Fruit fly (Drosophila melanogaster) whole organism, embryonic: ENCODE data around the gene Sirup.

ENCODE experiments used
- Bgb ChIP-seq: fragments of 200-800 bp; sonication (Bioruptor generic); IDR thresholded peaks from 2 replicates; pipeline ENCODE4 v1.3.6; 2022; ENCODE audit warnings: missing biosample characterization, missing genetic modification characterization; ENCODE audit not compliant: partially characterized antibody
- C15 ChIP-seq: fragments of 200-800 bp; sonication (Bioruptor generic); IDR thresholded peaks from 3 replicates; pipeline ENCODE4 v1.3.6; 2022; ENCODE audit warnings: missing biosample characterization, missing genetic modification characterization
- CG10274 ChIP-seq: fragments of 200-800 bp; sonication (Bioruptor generic); optimal IDR thresholded peaks from 3 replicates; lab custom pipeline; 2017; ENCODE audit warnings: missing biosample characterization, mild to moderate bottlenecking, missing genetic modification characterization
- CG12236 ChIP-seq: fragments of 200-800 bp; sonication (Bioruptor generic); optimal IDR thresholded peaks from 2 replicates; lab custom pipeline; 2016; ENCODE audit warnings: missing biosample characterization, missing genetic modification characterization
- CG13296 ChIP-seq: fragments of 200-800 bp; sonication (Bioruptor generic); optimal IDR thresholded peaks from 3 replicates; lab custom pipeline; 2018; ENCODE audit warnings: missing biosample characterization, mild to moderate bottlenecking, missing genetic modification characterization
- CG13775 ChIP-seq: fragments of 200-800 bp; sonication (Bioruptor generic); optimal IDR thresholded peaks from 3 replicates; lab custom pipeline; 2017; ENCODE audit warnings: missing biosample characterization, mild to moderate bottlenecking, missing genetic modification characterization
- CG14667 ChIP-seq: fragments of 200-800 bp; sonication (Bioruptor generic); IDR thresholded peaks from 2 replicates; pipeline ENCODE4 v1.3.6; 2022; ENCODE audit warnings: missing biosample characterization, missing genetic modification characterization
- CG15073 ChIP-seq: fragments of 200-800 bp; sonication (Bioruptor generic); optimal IDR thresholded peaks from 2 replicates; lab custom pipeline; 2016; ENCODE audit warnings: missing biosample characterization, missing genetic modification characterization
- CG16779 ChIP-seq: fragments of 200-800 bp; sonication (Bioruptor generic); IDR thresholded peaks from 2 replicates; pipeline ENCODE4 v1.3.6; 2022; ENCODE audit warnings: missing biosample characterization, missing genetic modification characterization
- CG17359 ChIP-seq: fragments of 200-800 bp; sonication (Bioruptor generic); optimal IDR thresholded peaks from 3 replicates; lab custom pipeline; 2018; ENCODE audit warnings: missing biosample characterization, mild to moderate bottlenecking, missing genetic modification characterization, moderate library complexity
- CG17361 ChIP-seq: fragments of 200-800 bp; sonication (Bioruptor generic); IDR thresholded peaks from 3 replicates; pipeline ENCODE4 v1.3.6; 2022; ENCODE audit warnings: missing biosample characterization, missing genetic modification characterization
- CG17802 ChIP-seq: fragments of 200-800 bp; sonication (Bioruptor generic); optimal IDR thresholded peaks from 2 replicates; lab custom pipeline; 2018; ENCODE audit warnings: missing biosample characterization, mild to moderate bottlenecking, missing genetic modification characterization, moderate library complexity
- CG2129 ChIP-seq: fragments of 200-800 bp; sonication (Bioruptor generic); IDR thresholded peaks from 2 replicates; pipeline ENCODE4 v1.3.6; 2022; ENCODE audit warnings: missing biosample characterization, missing genetic modification characterization; ENCODE audit not compliant: partially characterized antibody
- CG3281 ChIP-seq: fragments of 200-800 bp; sonication (Bioruptor generic); optimal IDR thresholded peaks from 3 replicates; lab custom pipeline; 2017; ENCODE audit warnings: missing biosample characterization, mild to moderate bottlenecking, missing genetic modification characterization
- CG3726 ChIP-seq: fragments of 200-800 bp; sonication (Bioruptor generic); IDR thresholded peaks from 3 replicates; pipeline ENCODE4, ENCODE4 v1.3.6; 2022; ENCODE audit warnings: missing biosample characterization, missing genetic modification characterization
- CG4282 ChIP-seq: fragments of 200-800 bp; sonication (Bioruptor generic); optimal IDR thresholded peaks from 2 replicates; lab custom pipeline; 2016; ENCODE audit warnings: missing biosample characterization, missing genetic modification characterization
- CG6791 ChIP-seq: fragments of 200-800 bp; sonication (Bioruptor generic); IDR thresholded peaks from 3 replicates; pipeline ENCODE4 v1.3.6; 2022; ENCODE audit warnings: missing biosample characterization, missing genetic modification characterization; ENCODE audit not compliant: partially characterized antibody
- CG7786 ChIP-seq: fragments of 200-800 bp; sonication (Bioruptor generic); optimal IDR thresholded peaks from 2 replicates; lab custom pipeline; 2016; ENCODE audit warnings: missing biosample characterization, missing genetic modification characterization
- CG7928 ChIP-seq: fragments of 200-800 bp; sonication (Bioruptor generic); optimal IDR thresholded peaks from 2 replicates; lab custom pipeline; 2017; ENCODE audit warnings: missing biosample characterization, mild to moderate bottlenecking, missing genetic modification characterization
- CG8089 ChIP-seq: fragments of 200-800 bp; sonication (Bioruptor generic); optimal IDR thresholded peaks from 3 replicates; lab custom pipeline; 2016; ENCODE audit warnings: missing biosample characterization, missing genetic modification characterization
- CG8924 ChIP-seq: fragments of 200-800 bp; optimal IDR thresholded peaks from 3 replicates; lab custom pipeline; 2019; ENCODE audit warnings: missing biosample characterization, mild to moderate bottlenecking, missing genetic modification characterization, moderate library complexity
- Camta ChIP-seq: fragments of 200-800 bp; sonication (Bioruptor generic); optimal IDR thresholded peaks from 2 replicates; lab custom pipeline; 2016; ENCODE audit warnings: missing biosample characterization, missing genetic modification characterization
- Dip3 ChIP-seq: fragments of 200-800 bp; sonication (Bioruptor generic); optimal IDR thresholded peaks from 3 replicates; lab custom pipeline; 2016; ENCODE audit warnings: missing biosample characterization, missing genetic modification characterization
- Eip74EF ChIP-seq, 2 experiments: fragments of 200-800 bp in 1 of 2; fragments of >200 bp in 1 of 2; sonication (Bioruptor generic) in 1 of 2; optimal IDR thresholded peaks; 2 replicates each; lab custom pipeline; 2017 to 2019; ENCODE audit warnings: missing biosample characterization in 2 of 2, missing genetic modification characterization in 2 of 2, mild to moderate bottlenecking in 1 of 2, moderate library complexity in 1 of 2
- Hr51 ChIP-seq, 2 experiments: fragments of 200-800 bp; sonication (Bioruptor generic); optimal IDR thresholded peaks; 2 replicates in 1 of 2; 3 replicates in 1 of 2; lab custom pipeline; 2016 to 2018; ENCODE audit warnings: missing biosample characterization in 2 of 2, missing genetic modification characterization in 2 of 2, mild to moderate bottlenecking in 1 of 2, moderate library complexity in 1 of 2
- Lim3 ChIP-seq: fragments of 200-800 bp; sonication (Bioruptor generic); IDR thresholded peaks from 2 replicates; pipeline ENCODE4 v1.3.6; 2022; ENCODE audit warnings: missing biosample characterization, missing genetic modification characterization
- Meics ChIP-seq: fragments of 200-800 bp; sonication (Bioruptor generic); optimal IDR thresholded peaks from 2 replicates; lab custom pipeline; 2017; ENCODE audit warnings: missing biosample characterization, mild to moderate bottlenecking, missing genetic modification characterization
- Mes4 ChIP-seq: fragments of 200-800 bp; sonication (Bioruptor generic); optimal IDR thresholded peaks from 2 replicates; lab custom pipeline; 2016; ENCODE audit warnings: missing biosample characterization, missing genetic modification characterization
- Mrtf ChIP-seq: fragments of 200-800 bp; sonication (Bioruptor generic); IDR thresholded peaks from 3 replicates; pipeline ENCODE4 v1.3.6; 2022; ENCODE audit warnings: missing biosample characterization, missing genetic modification characterization
- Xrp1 ChIP-seq: fragments of 200-800 bp; sonication (Bioruptor generic); IDR thresholded peaks from 2 replicates; pipeline ENCODE4 v1.3.6; 2022; ENCODE audit warnings: missing biosample characterization, missing genetic modification characterization
- ab ChIP-seq: fragments of 200-800 bp; sonication (Bioruptor generic); optimal IDR thresholded peaks from 2 replicates; lab custom pipeline; 2016; ENCODE audit warnings: missing biosample characterization, missing genetic modification characterization
- aop ChIP-seq: fragments of 200-800 bp; sonication (Bioruptor generic); IDR thresholded peaks from 2 replicates; pipeline ENCODE4 v1.3.6; 2022; ENCODE audit warnings: missing biosample characterization, missing genetic modification characterization
- ato ChIP-seq: fragments of 200-800 bp; sonication (Bioruptor generic); IDR thresholded peaks from 2 replicates; pipeline ENCODE4 v1.3.6; 2022; ENCODE audit warnings: missing biosample characterization, missing genetic modification characterization; ENCODE audit not compliant: partially characterized antibody
- dpn ChIP-seq, 2 experiments: fragments of 200-800 bp; sonication (Bioruptor generic); optimal IDR thresholded peaks; 3 replicates each; lab custom pipeline; 2016; ENCODE audit warnings: missing biosample characterization in 2 of 2, missing genetic modification characterization in 2 of 2
- dysf ChIP-seq: fragments of 200-800 bp; sonication (Bioruptor generic); IDR thresholded peaks from 3 replicates; pipeline ENCODE4 v1.3.6; 2022; ENCODE audit warnings: missing biosample characterization, missing genetic modification characterization
- gem ChIP-seq: fragments of 200-800 bp; sonication (Bioruptor generic); optimal IDR thresholded peaks from 2 replicates; lab custom pipeline; 2019; ENCODE audit warnings: missing biosample characterization, mild to moderate bottlenecking, missing genetic modification characterization, moderate library complexity
- gsb-n ChIP-seq: fragments of 200-800 bp; sonication (Bioruptor generic); optimal IDR thresholded peaks from 3 replicates; lab custom pipeline; 2018; ENCODE audit warnings: missing biosample characterization, mild to moderate bottlenecking, missing genetic modification characterization
- hth ChIP-seq: fragments of >200 bp; optimal IDR thresholded peaks from 2 replicates; lab custom pipeline; 2017; ENCODE audit warnings: inconsistent platforms
- klu ChIP-seq: fragments of 200-800 bp; sonication (Bioruptor generic); IDR thresholded peaks from 2 replicates; pipeline ENCODE4 v1.3.6; 2022; ENCODE audit warnings: missing biosample characterization, missing genetic modification characterization
- knrl ChIP-seq: fragments of 200-800 bp; sonication (Bioruptor generic); IDR thresholded peaks from 3 replicates; pipeline ENCODE4 v1.3.6; 2022; ENCODE audit warnings: missing biosample characterization, missing genetic modification characterization; ENCODE audit not compliant: partially characterized antibody
- lola ChIP-seq, 3 experiments: fragments of >200 bp in 2 of 3; fragments of 200-800 bp in 1 of 3; sonication (Bioruptor generic) in 1 of 3; optimal IDR thresholded peaks; 2 replicates each; lab custom pipeline; 2017 to 2019; ENCODE audit warnings: missing biosample characterization in 3 of 3, missing genetic modification characterization in 3 of 3, mild to moderate bottlenecking in 1 of 3, moderate library complexity in 1 of 3
- lov ChIP-seq, 2 experiments: fragments of 200-800 bp in 1 of 2; fragments of >200 bp in 1 of 2; sonication (Bioruptor generic) in 1 of 2; IDR thresholded peaks in 1 of 2; optimal IDR thresholded peaks in 1 of 2; 2 replicates in 1 of 2; 3 replicates in 1 of 2; pipeline versions ENCODE4 v1.3.6 to Lab custom; 2017 to 2022; ENCODE audit warnings: missing biosample characterization in 1 of 2, missing genetic modification characterization in 1 of 2
- mirr ChIP-seq: fragments of 200-800 bp; sonication (Bioruptor generic); optimal IDR thresholded peaks from 3 replicates; lab custom pipeline; 2018; ENCODE audit warnings: missing biosample characterization, mild to moderate bottlenecking, missing genetic modification characterization
- odd ChIP-seq: fragments of 200-800 bp; sonication (Bioruptor generic); optimal IDR thresholded peaks from 2 replicates; lab custom pipeline; 2017; ENCODE audit warnings: missing biosample characterization, mild to moderate bottlenecking, missing genetic modification characterization
- schlank ChIP-seq: fragments of 200-800 bp; sonication (Bioruptor generic); optimal IDR thresholded peaks from 2 replicates; lab custom pipeline; 2018; ENCODE audit warnings: missing biosample characterization, mild to moderate bottlenecking, missing genetic modification characterization
- sens-2 ChIP-seq: fragments of 200-800 bp; sonication (Bioruptor generic); IDR thresholded peaks from 2 replicates; pipeline ENCODE4 v1.3.6; 2022; ENCODE audit warnings: missing biosample characterization, missing genetic modification characterization
- sug ChIP-seq: fragments of 200-800 bp; optimal IDR thresholded peaks from 2 replicates; lab custom pipeline; 2019; ENCODE audit warnings: missing biosample characterization, mild to moderate bottlenecking, missing genetic modification characterization, moderate library complexity
- tgo ChIP-seq: fragments of 200-800 bp; sonication (Bioruptor generic); IDR thresholded peaks from 3 replicates; pipeline ENCODE4 v1.3.6; 2022; ENCODE audit warnings: missing biosample characterization, missing genetic modification characterization
- tx ChIP-seq: fragments of 200-800 bp; sonication (Bioruptor generic); optimal IDR thresholded peaks from 2 replicates; lab custom pipeline; 2016; ENCODE audit warnings: missing biosample characterization, missing genetic modification characterization
- unc-4 ChIP-seq: fragments of 200-800 bp; sonication (Bioruptor generic); IDR thresholded peaks from 2 replicates; pipeline ENCODE4 v1.3.6; 2022; ENCODE audit warnings: missing biosample characterization, missing genetic modification characterization; ENCODE audit not compliant: partially characterized antibody

The Sirup gene

DNA sequence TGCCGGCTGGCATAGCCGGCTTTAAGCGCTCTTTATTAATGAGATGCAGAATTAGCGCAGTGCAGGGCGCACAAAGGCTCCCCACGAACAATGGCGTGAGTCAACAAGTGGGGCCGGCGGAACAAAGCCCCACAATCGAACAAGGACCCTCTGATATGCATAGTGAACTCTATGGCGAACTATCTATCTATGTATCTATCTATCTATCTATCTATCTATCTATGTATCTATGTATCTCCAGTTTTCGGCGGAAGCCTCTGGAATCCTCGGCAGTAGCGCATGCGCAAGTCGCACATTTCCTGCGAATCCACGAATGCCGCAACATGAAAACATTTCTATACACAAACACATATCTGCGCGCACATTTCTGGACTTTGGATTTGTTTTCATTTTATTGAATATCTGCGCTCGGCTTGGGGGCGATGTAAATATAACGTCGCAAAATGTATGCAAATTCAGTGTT is 1.9 kb downstream of the Sirup start (continued):
- no peak for TF ChIP-seq klu (GFP tag; lab: Robert Waterston, UW)
- TF ChIP-seq CG14667 (GFP tag; lab: Robert Waterston, UW) = no peak
- no peak for TF ChIP-seq Lim3
- peak; percentile 6 for TF ChIP-seq CG13775 (GFP tag; lab: Kevin White, UChicago)
- no peak for TF ChIP-seq CG16779
- TF ChIP-seq dpn (GFP tag; optimal IDR thresholded peaks at IDR 0.05; lab: Kevin White, UChicago) = peak; percentile 7 to 26
- no peak for TF ChIP-seq mirr (GFP tag; lab: Kevin White, UChicago)
- TF ChIP-seq Camta (GFP tag; lab: Kevin White, UChicago) = no peak
- no peak for TF ChIP-seq CG13296 (GFP tag; lab: Kevin White, UChicago)
- peak; percentile 40 for TF ChIP-seq schlank (tag; lab: Kevin White, UChicago)
- TF ChIP-seq Mrtf = no peak
- no peak for TF ChIP-seq sug (tag; lab: Kevin White, UChicago)
- no peak for TF ChIP-seq lola (GFP tag; optimal IDR thresholded peaks at IDR 0.05; lab: Kevin White, UChicago)
- TF ChIP-seq Meics = peak; percentile 66
- peak; percentile 61 for TF ChIP-seq CG3281 (GFP tag; lab: Kevin White, UChicago)
- TF ChIP-seq sens-2 = no peak
- TF ChIP-seq CG15073 = no peak
- no peak for TF ChIP-seq Mes4 (GFP tag; lab: Kevin White, UChicago)
- no peak for TF ChIP-seq CG12236 (GFP tag; lab: Kevin White, UChicago)
- peak; percentile 42 for TF ChIP-seq Dip3 (GFP tag; lab: Kevin White, UChicago)
- TF ChIP-seq CG17361 = 0 out of 3 replicates have a peak, but pooled peaks have one; percentile 23
- no peak for TF ChIP-seq CG8089 (GFP tag; lab: Kevin White, UChicago)
- TF ChIP-seq CG7928 (GFP tag; lab: Kevin White, UChicago) = peak; percentile 8
- TF ChIP-seq knrl = no peak
- peak; percentile 20 for TF ChIP-seq CG7786 (GFP tag; lab: Kevin White, UChicago)
- TF ChIP-seq ab (GFP tag; lab: Kevin White, UChicago) = no peak
- TF ChIP-seq CG3726 (GFP tag; lab: Robert Waterston, UW) = no peak
- TF ChIP-seq tgo (GFP tag; lab: Robert Waterston, UW) = no peak
- TF ChIP-seq aop = no peak
- peak; percentile 7 for TF ChIP-seq gem
- TF ChIP-seq dysf (GFP tag; lab: Robert Waterston, UW) = peak; percentile 18; the same call in 1 of the 3 replicates
- no peak for TF ChIP-seq CG2129 (GFP tag; lab: Robert Waterston, UW)
- TF ChIP-seq Hr51 (GFP tag; optimal IDR thresholded peaks at IDR 0.05; lab: Kevin White, UChicago) = peak; percentile 3 to 11
- no peak for TF ChIP-seq odd (GFP tag; lab: Kevin White, UChicago)
- no peak for TF ChIP-seq CG4282 (GFP tag; lab: Kevin White, UChicago)
- TF ChIP-seq ato = no peak
- TF ChIP-seq hth = no peak
- no peak for TF ChIP-seq tx (GFP tag; lab: Kevin White, UChicago)
- TF ChIP-seq CG10274 = peak; percentile 97
- TF ChIP-seq CG6791 (GFP tag; lab: Robert Waterston, UW) = 0 out of 3 replicates have a peak, but pooled peaks have one; percentile 36
- no peak for TF ChIP-seq CG17802 (tag; lab: Kevin White, UChicago)
- no peak for TF ChIP-seq Eip74EF (GFP tag; optimal IDR thresholded peaks at IDR 0.05; lab: Kevin White, UChicago)
- no peak for TF ChIP-seq gsb-n (tag; lab: Kevin White, UChicago)
- TF ChIP-seq Xrp1 (GFP tag; lab: Robert Waterston, UW) = no peak
- TF ChIP-seq CG17359 (tag; lab: Kevin White, UChicago) = no peak
- no peak for TF ChIP-seq Bgb (GFP tag; lab: Robert Waterston, UW)
- TF ChIP-seq lov (optimal IDR thresholded peaks at IDR 0.05; lab: Kevin White, UChicago) = no peak
- no peak for TF ChIP-seq lov (GFP tag; IDR thresholded peaks at IDR 0.05; lab: Robert Waterston, UW)
- TF ChIP-seq C15 (GFP tag; lab: Robert Waterston, UW) = no peak
- no peak for TF ChIP-seq CG8924 (tag; lab: Kevin White, UChicago)
- TF ChIP-seq unc-4 = no peak
